Worm (Caenorhabditis elegans) whole organism, L1 larva: ENCODE measurements around the gene dao-3.

Source experiments
- C04F5.9 ChIP-seq: sonication (generic microtip); optimal IDR thresholded peaks from 2 replicates; lab custom pipeline; 2016; ENCODE audit warnings: missing genetic modification characterization, missing compliant biosample characterization
- C16A3.4 ChIP-seq: fragments of 150-350 bp; optimal IDR thresholded peaks from 2 replicates; lab custom pipeline; 2014; ENCODE audit warnings: missing biosample characterization, missing genetic modification characterization
- F16B12.6 ChIP-seq: fragments of 150-350 bp; optimal IDR thresholded peaks from 2 replicates; lab custom pipeline; 2014; ENCODE audit warnings: missing biosample characterization, missing genetic modification characterization
- Y116A8C.19 ChIP-seq: sonication (generic microtip); optimal IDR thresholded peaks from 2 replicates; lab custom pipeline; 2016; ENCODE audit warnings: missing compliant biosample characterization, missing genetic modification characterization, borderline replicate concordance
- aha-1 ChIP-seq: fragments of 150-350 bp; optimal IDR thresholded peaks from 2 replicates; lab custom pipeline; 2014; ENCODE audit warnings: missing biosample characterization, missing genetic modification characterization
- aly-2 ChIP-seq: fragments of 150-350 bp; optimal IDR thresholded peaks from 2 replicates; lab custom pipeline; 2014; ENCODE audit warnings: missing biosample characterization, missing genetic modification characterization
- ceh-63 ChIP-seq: fragments of 200-800 bp; sonication (Bioruptor generic); optimal IDR thresholded peaks from 2 replicates; lab custom pipeline; 2018; ENCODE audit warnings: mild to moderate bottlenecking, missing genetic modification characterization, missing compliant biosample characterization
- ceh-88 ChIP-seq: fragments of 200-800 bp; sonication (Bioruptor generic); IDR thresholded peaks from 2 replicates; pipeline ENCODE4 v1.3.6; 2022; ENCODE audit warnings: missing genetic modification characterization, missing compliant biosample characterization
- ces-1 ChIP-seq: fragments of 150-350 bp; optimal IDR thresholded peaks from 2 replicates; lab custom pipeline; 2014; ENCODE audit warnings: missing biosample characterization, missing genetic modification reagents, missing genetic modification characterization
- dpl-1 ChIP-seq, 3 experiments: fragments of 150-350 bp in 2 of 3; sonication (generic microtip) in 1 of 3; optimal IDR thresholded peaks; 2 replicates each; lab custom pipeline; 2014 to 2017; ENCODE audit warnings: missing biosample characterization in 3 of 3, missing genetic modification characterization in 3 of 3, missing genetic modification reagents in 3 of 3
- dsc-1 ChIP-seq: sonication (generic microtip); optimal IDR thresholded peaks from 2 replicates; lab custom pipeline; 2016; ENCODE audit warnings: mild to moderate bottlenecking, missing genetic modification characterization, missing compliant biosample characterization
- efl-1 ChIP-seq, 4 experiments: fragments of 150-350 bp; optimal IDR thresholded peaks in 3 of 4; peaks in 1 of 4; 1 replicate in 1 of 4; 2 replicates in 3 of 4; lab custom pipeline; 2014; ENCODE audit warnings: missing biosample characterization in 2 of 4, missing genetic modification characterization in 2 of 4, missing genetic modification reagents in 2 of 4
- egl-27 ChIP-seq, 2 experiments: fragments of 150-350 bp in 1 of 2; sonication (generic microtip); optimal IDR thresholded peaks; 3 replicates each; lab custom pipeline; 2017 to 2018; ENCODE audit warnings: missing biosample characterization in 2 of 2, missing genetic modification characterization in 2 of 2, missing genetic modification reagents in 2 of 2
- fkh-8 ChIP-seq: sonication (generic microtip); optimal IDR thresholded peaks from 2 replicates; lab custom pipeline; 2016; ENCODE audit warnings: mild to moderate bottlenecking, missing genetic modification characterization, missing compliant biosample characterization
- grh-1 ChIP-seq: fragments of 200-800 bp; sonication (Bioruptor generic); IDR thresholded peaks from 2 replicates; pipeline ENCODE4 v1.3.6; 2022; ENCODE audit warnings: missing genetic modification reagents, missing genetic modification characterization, missing compliant biosample characterization
- hlh-17 ChIP-seq: fragments of 200-800 bp; sonication (Bioruptor generic); optimal IDR thresholded peaks from 2 replicates; lab custom pipeline; 2018; ENCODE audit warnings: missing genetic modification characterization, mild to moderate bottlenecking, missing compliant biosample characterization, moderate library complexity, borderline replicate concordance
- hlh-4 ChIP-seq: sonication (generic microtip); optimal IDR thresholded peaks from 2 replicates; lab custom pipeline; 2016; ENCODE audit warnings: mild to moderate bottlenecking, missing genetic modification characterization, missing compliant biosample characterization
- lin-14 ChIP-seq: fragments of 200-800 bp; sonication (Bioruptor generic); optimal IDR thresholded peaks from 2 replicates; lab custom pipeline; 2018; ENCODE audit warnings: mild to moderate bottlenecking, missing genetic modification characterization, moderate library complexity, missing compliant biosample characterization
- lin-39 ChIP-seq: fragments of 150-350 bp; optimal IDR thresholded peaks from 2 replicates; lab custom pipeline; 2014; ENCODE audit warnings: missing biosample characterization, missing genetic modification reagents, missing genetic modification characterization
- lir-3 ChIP-seq: sonication (generic microtip); optimal IDR thresholded peaks from 2 replicates; lab custom pipeline; 2016; ENCODE audit warnings: mild to moderate bottlenecking, missing genetic modification characterization, moderate library complexity, missing compliant biosample characterization; ENCODE audit not compliant: poor library complexity
- lsy-2 ChIP-seq, 2 experiments: fragments of 150-350 bp; optimal IDR thresholded peaks; 2 replicates each; lab custom pipeline; 2014; ENCODE audit warnings: missing biosample characterization in 2 of 2, missing genetic modification characterization in 2 of 2
- nhr-19 ChIP-seq: fragments of 200-800 bp; sonication (Bioruptor generic); conservative IDR thresholded peaks from 2 replicates; pipeline ENCODE4 v1.3.6; 2022; ENCODE audit warnings: missing genetic modification characterization, missing compliant biosample characterization
- nhr-20 ChIP-seq: sonication (generic microtip); optimal IDR thresholded peaks from 2 replicates; lab custom pipeline; 2016; ENCODE audit warnings: mild to moderate bottlenecking, missing genetic modification characterization, missing compliant biosample characterization
- nhr-28 ChIP-seq: fragments of 150-350 bp; optimal IDR thresholded peaks from 2 replicates; lab custom pipeline; 2014; ENCODE audit warnings: missing biosample characterization, missing genetic modification characterization
- nhr-47 ChIP-seq: sonication (generic microtip); optimal IDR thresholded peaks from 2 replicates; lab custom pipeline; 2016; ENCODE audit warnings: mild to moderate bottlenecking, missing genetic modification characterization, moderate library complexity, missing compliant biosample characterization
- nhr-71 ChIP-seq: sonication (generic microtip); optimal IDR thresholded peaks from 2 replicates; lab custom pipeline; 2016; ENCODE audit warnings: mild to moderate bottlenecking, missing genetic modification characterization, moderate library complexity, missing compliant biosample characterization
- nhr-84 ChIP-seq: sonication (generic microtip); optimal IDR thresholded peaks from 2 replicates; lab custom pipeline; 2017; ENCODE audit warnings: missing biosample characterization, missing genetic modification characterization
- nhr-90 ChIP-seq: sonication (generic microtip); optimal IDR thresholded peaks from 2 replicates; lab custom pipeline; 2016; ENCODE audit warnings: mild to moderate bottlenecking, missing genetic modification characterization, missing compliant biosample characterization; ENCODE audit not compliant: poor library complexity
- pag-3 ChIP-seq: sonication (generic microtip); optimal IDR thresholded peaks from 2 replicates; lab custom pipeline; 2017; ENCODE audit warnings: missing genetic modification characterization, mild to moderate bottlenecking, missing compliant biosample characterization, antibody characterized with exemption, borderline replicate concordance; ENCODE audit not compliant: insufficient read depth
- rnt-1 ChIP-seq: sonication (generic microtip); optimal IDR thresholded peaks from 2 replicates; lab custom pipeline; 2016; ENCODE audit warnings: mild to moderate bottlenecking, missing genetic modification characterization, moderate library complexity, missing compliant biosample characterization
- snpc-4 ChIP-seq: fragments of 150-350 bp; optimal IDR thresholded peaks from 2 replicates; lab custom pipeline; 2014; ENCODE audit warnings: missing biosample characterization, missing genetic modification characterization
- snu-23 ChIP-seq: sonication (generic microtip); optimal IDR thresholded peaks from 2 replicates; lab custom pipeline; 2016; ENCODE audit warnings: missing genetic modification characterization, missing compliant biosample characterization
- swsn-7 ChIP-seq: sonication (generic microtip); optimal IDR thresholded peaks from 2 replicates; lab custom pipeline; 2016; ENCODE audit warnings: missing genetic modification characterization, missing compliant biosample characterization
- tbx-2 ChIP-seq: sonication (generic microtip); optimal IDR thresholded peaks from 2 replicates; lab custom pipeline; 2016; ENCODE audit warnings: missing genetic modification characterization, missing compliant biosample characterization
- unc-130 ChIP-seq: fragments of 150-350 bp; optimal IDR thresholded peaks from 2 replicates; lab custom pipeline; 2017; ENCODE audit warnings: missing biosample characterization, missing genetic modification characterization, inconsistent platforms
- unc-30 ChIP-seq: sonication (generic microtip); optimal IDR thresholded peaks from 2 replicates; lab custom pipeline; 2017; ENCODE audit warnings: missing biosample characterization, missing genetic modification characterization
- vab-15 ChIP-seq: sonication (generic microtip); optimal IDR thresholded peaks from 2 replicates; lab custom pipeline; 2017; ENCODE audit warnings: missing genotype, mild to moderate bottlenecking, missing genetic modification characterization, missing compliant biosample characterization
- zip-4 ChIP-seq: fragments of 200-800 bp; sonication (Bioruptor generic); optimal IDR thresholded peaks from 2 replicates; lab custom pipeline; 2018; ENCODE audit warnings: mild to moderate bottlenecking, missing genetic modification characterization, moderate library complexity, missing compliant biosample characterization

The dao-3 gene

ce11 chrX:8057791-8058270 is 28.5 kb downstream of the dao-3 start, which contains the start of gene dim-1 (continued):
- TF ChIP-seq ceh-88 (GFP tag; lab: Robert Waterston, UW) (no peak), nhr-90 (tag; lab: Kevin White, UChicago) (no peak), lin-39 (tag; lab: Kevin White, UChicago) (no peak), ces-1 (GFP tag; lab: Kevin White, UChicago) (no peak), lir-3 (tag; lab: Kevin White, UChicago) (no peak), dpl-1 (GFP tag; optimal IDR thresholded peaks at IDR 0.05; lab: Kevin White, UChicago) (peak in 1 of 3 experiments; percentile 7), snu-23 (peak; percentile 26), aha-1 (tag; lab: Kevin White, UChicago) (no peak)

DNA sequence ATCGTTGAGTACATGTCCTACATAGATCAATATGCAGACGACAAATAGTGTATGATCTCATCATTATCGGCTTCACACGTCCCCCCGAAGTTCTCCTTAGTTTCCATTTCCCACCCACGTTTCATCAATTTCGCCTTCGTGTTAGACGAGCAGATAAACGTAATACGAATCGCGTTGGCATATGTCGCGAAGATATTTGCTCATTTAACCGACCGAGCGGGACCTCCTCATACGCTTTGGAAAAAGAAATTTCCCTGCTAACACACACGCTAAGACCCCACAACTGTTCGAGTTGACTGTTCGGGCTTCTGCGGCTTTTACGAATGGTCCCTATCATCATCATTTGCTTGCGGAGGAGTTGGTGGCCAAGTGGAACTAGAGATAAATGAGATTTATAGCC is 31.9 kb downstream of the dao-3 start:
- TF ChIP-seq lin-14 (GFP tag; lab: Kevin White, UChicago) (peak; percentile 26), C04F5.9 (tag; lab: Kevin White, UChicago) (no peak)

DNA sequence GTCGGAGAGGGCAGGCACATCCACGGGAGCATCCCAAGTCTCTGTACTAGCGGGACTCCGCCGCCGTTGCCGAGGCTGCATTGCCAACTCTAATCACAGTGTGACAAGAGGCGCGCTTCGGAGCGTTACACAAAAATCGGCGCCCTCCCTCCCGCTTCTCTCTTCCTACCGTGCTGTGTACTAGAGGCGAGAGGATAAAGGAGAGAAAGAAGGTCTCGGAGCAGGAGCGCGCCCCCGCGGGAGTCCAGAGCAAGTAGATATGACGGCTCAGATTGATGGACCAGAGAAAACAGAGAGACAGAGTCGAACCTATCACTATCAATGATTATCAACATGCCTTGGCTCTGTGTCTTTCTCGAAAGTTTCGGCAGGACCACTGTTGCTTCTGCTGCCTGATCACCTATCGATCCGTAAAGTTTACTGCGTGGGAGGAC is 33.3 kb downstream of the dao-3 start:
- TF ChIP-seq nhr-71 (tag; lab: Kevin White, UChicago), result peak; percentile 79
- peak in 1 of 2 experiments; percentile 41 for TF ChIP-seq lsy-2 (tag; optimal IDR thresholded peaks at IDR 0.05; lab: Kevin White, UChicago)
- no peak for TF ChIP-seq unc-30
- TF ChIP-seq efl-1 (optimal IDR thresholded peaks at IDR 0.05; lab: Kevin White, UChicago), result no peak
- no peak for TF ChIP-seq efl-1 (GFP tag; optimal IDR thresholded peaks at IDR 0.05 in 1 of 2; lab: Kevin White, UChicago)
- TF ChIP-seq snu-23, result peak; percentile 38
- peak; percentile 52 for TF ChIP-seq rnt-1
- TF ChIP-seq lin-14 (GFP tag; lab: Kevin White, UChicago), result peak; percentile 78
- no peak for TF ChIP-seq grh-1 (GFP tag; lab: Robert Waterston, UW)
- no peak for TF ChIP-seq C16A3.4
- TF ChIP-seq hlh-17 (GFP tag; lab: Kevin White, UChicago), result no peak
- TF ChIP-seq nhr-19 (GFP tag; lab: Robert Waterston, UW), result peak; percentile 58
- no peak for TF ChIP-seq fkh-8
- no peak for TF ChIP-seq hlh-4 (tag; lab: Kevin White, UChicago)
- peak; percentile 39 for TF ChIP-seq pag-3 (tag; lab: Kevin White, UChicago)
- no peak for TF ChIP-seq zip-4 (GFP tag; lab: Kevin White, UChicago)
- TF ChIP-seq nhr-47 (tag; lab: Kevin White, UChicago), result peak; percentile 11
- peak; percentile 18 for TF ChIP-seq tbx-2 (tag; lab: Kevin White, UChicago)
- TF ChIP-seq egl-27 (tag; optimal IDR thresholded peaks at IDR 0.05; lab: Kevin White, UChicago), result no peak
- TF ChIP-seq nhr-84 (tag; lab: Kevin White, UChicago), result no peak
- no peak for TF ChIP-seq C04F5.9 (tag; lab: Kevin White, UChicago)
- no peak for TF ChIP-seq ceh-63 (GFP tag; lab: Kevin White, UChicago)
- peak; percentile 2 for TF ChIP-seq dsc-1 (tag; lab: Kevin White, UChicago)
- no peak for TF ChIP-seq aly-2 (tag; lab: Kevin White, UChicago)
- peak; percentile 36 for TF ChIP-seq nhr-20 (tag; lab: Kevin White, UChicago)
- TF ChIP-seq unc-130 (tag; lab: Kevin White, UChicago), result peak; percentile 43
- TF ChIP-seq vab-15, result no peak
- TF ChIP-seq swsn-7 (tag; lab: Kevin White, UChicago), result peak; percentile 30
- TF ChIP-seq F16B12.6 (tag; lab: Kevin White, UChicago), result no peak
- no peak for TF ChIP-seq snpc-4 (tag; lab: Kevin White, UChicago)
- no peak for TF ChIP-seq Y116A8C.19 (tag; lab: Kevin White, UChicago)
- TF ChIP-seq nhr-28 (tag; lab: Kevin White, UChicago), result no peak
